Fruit fly (Drosophila melanogaster) whole organism: Measurements from ENCODE around the gene MED31.

ENCODE experiments used
- CG8478 ChIP-seq: fragments of >200 bp; optimal IDR thresholded peaks from 2 replicates; lab custom pipeline; 2018; ENCODE audit warnings: inconsistent platforms
- Dll ChIP-seq: fragments of >200 bp; optimal IDR thresholded peaks from 2 replicates; lab custom pipeline; 2017
- EcR ChIP-seq, 2 experiments: fragments of >200 bp; optimal IDR thresholded peaks; 2 replicates each; lab custom pipeline; 2017; ENCODE audit warnings: missing biosample characterization in 2 of 2, missing genetic modification characterization in 2 of 2, missing genetic modification reagents in 2 of 2
- pan ChIP-seq: fragments of >200 bp; optimal IDR thresholded peaks from 2 replicates; lab custom pipeline; 2017
- psq ChIP-seq: fragments of >200 bp; optimal IDR thresholded peaks from 2 replicates; lab custom pipeline; 2017

dm6 chr3R:4664199-4664598, 22.4 kb downstream of the MED31 start:
- TF ChIP-seq pan (lab: Kevin White, UChicago) (no peak), Dll (lab: Kevin White, UChicago) (no peak), psq (lab: Kevin White, UChicago) (no peak), CG8478 (lab: Kevin White, UChicago) (no peak), EcR (GFP tag; optimal IDR thresholded peaks at IDR 0.05; lab: Kevin White, UChicago) (no peak)
